Fruit fly (Drosophila melanogaster): ENCODE measurements around the gene GMF.

GMF gene

DNA sequence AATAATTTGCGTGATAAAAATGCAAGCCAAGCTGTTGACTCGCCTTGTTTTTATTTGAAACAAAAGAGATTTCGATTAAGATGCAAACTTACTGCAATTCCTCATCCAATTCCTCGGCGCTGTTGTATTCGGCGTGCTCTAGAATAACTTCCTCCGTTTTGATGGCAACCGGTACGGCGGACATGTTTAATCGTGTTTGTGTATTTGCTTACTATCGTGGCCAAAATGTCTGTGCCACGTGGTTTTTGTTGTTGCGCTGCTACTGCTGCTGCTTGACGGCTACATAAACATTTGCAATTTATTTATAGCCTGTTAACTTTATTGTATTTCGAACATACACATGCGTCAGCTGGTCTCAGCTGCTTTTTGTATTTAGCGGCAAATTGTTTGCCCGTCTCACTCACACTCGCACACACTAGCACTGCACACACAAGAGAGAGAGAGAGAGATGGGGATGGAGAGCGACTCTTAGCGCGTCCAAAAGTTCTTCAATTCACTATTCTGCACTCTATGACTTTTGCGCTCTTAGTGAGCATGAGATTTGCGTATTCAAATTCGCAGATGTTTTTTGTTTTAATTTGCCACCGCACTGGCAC lies 15.7 kb downstream of the GMF start:
- TF ChIP-seq D19A (tag; optimal IDR thresholded peaks at IDR 0.05) (no peak), pho (GFP tag; optimal IDR thresholded peaks at IDR 0.05) (no peak), Asciz (GFP tag; optimal IDR thresholded peaks at IDR 0.05) (no peak), fd96Cb (tag; optimal IDR thresholded peaks at IDR 0.05) (no peak), ftz-f1 (GFP tag; optimal IDR thresholded peaks at IDR 0.05) (no peak), Med (GFP tag) (peak; percentile 23), tll (GFP tag; optimal IDR thresholded peaks at IDR 0.05) (peak in 1 of 2 experiments; percentile 38), kay (GFP tag; optimal IDR thresholded peaks at IDR 0.05) (no peak), crol (GFP tag; IDR thresholded peaks at IDR 0.05) (no peak), abd-A (tag; optimal IDR thresholded peaks at IDR 0.05) (no peak), crp (GFP tag; optimal IDR thresholded peaks at IDR 0.05) (peak; percentile 61 to 82), CG30020 (tag; optimal IDR thresholded peaks at IDR 0.05) (no peak), fd64A (GFP tag; optimal IDR thresholded peaks at IDR 0.05) (peak; percentile 6), grn (GFP tag; optimal IDR thresholded peaks at IDR 0.05) (no peak), CG8478 (optimal IDR thresholded peaks at IDR 0.05) (peak; percentile 43), zf30C (GFP tag; optimal IDR thresholded peaks at IDR 0.05) (no peak), CG1233 (GFP tag; optimal IDR thresholded peaks at IDR 0.05) (no peak), CG1832 (GFP tag; optimal IDR thresholded peaks at IDR 0.05) (peak; percentile 85), kni (GFP tag; optimal IDR thresholded peaks at IDR 0.05) (peak; percentile 61), Adf1 (GFP tag; IDR thresholded peaks at IDR 0.05) (no peak), Doc3 (GFP tag; IDR thresholded peaks at IDR 0.05; ENCODE audit: partially characterized antibody) (no peak), otp (GFP tag; IDR thresholded peaks at IDR 0.05) (no peak), YL-1 (GFP tag; optimal IDR thresholded peaks at IDR 0.05) (peak; percentile 33), CG8359 (GFP tag; optimal IDR thresholded peaks at IDR 0.05; ENCODE audit: borderline replicate concordance) (peak; percentile 32), sr (GFP tag; IDR thresholded peaks at IDR 0.05) (no peak), Drgx (GFP tag; IDR thresholded peaks at IDR 0.05) (no peak), gsb-n (tag; optimal IDR thresholded peaks at IDR 0.05) (no peak), Hr3 (GFP tag; optimal IDR thresholded peaks at IDR 0.05) (no peak), klu (GFP tag; IDR thresholded peaks at IDR 0.05) (no peak), cg (GFP tag; optimal IDR thresholded peaks at IDR 0.05) (peak; percentile 73), Ravus (GFP tag; IDR thresholded peaks at IDR 0.05) (no peak), CG6272 (GFP tag; IDR thresholded peaks at IDR 0.05) (no peak), Dbx (GFP tag; IDR thresholded peaks at IDR 0.05) (no peak), Trl (optimal IDR thresholded peaks at IDR 0.05) (peak; percentile 62 to 74), Trl (GFP tag; optimal IDR thresholded peaks at IDR 0.05) (no peak), p53 (GFP tag; optimal IDR thresholded peaks at IDR 0.05) (peak; percentile 99), Sin3A (optimal IDR thresholded peaks at IDR 0.05) (no peak), seq (GFP tag; IDR thresholded peaks at IDR 0.05) (no peak), D (optimal IDR thresholded peaks at IDR 0.05) (peak; percentile 17), D (GFP tag; optimal IDR thresholded peaks at IDR 0.05) (no peak), ham (GFP tag; IDR thresholded peaks at IDR 0.05) (no peak)

DNA sequence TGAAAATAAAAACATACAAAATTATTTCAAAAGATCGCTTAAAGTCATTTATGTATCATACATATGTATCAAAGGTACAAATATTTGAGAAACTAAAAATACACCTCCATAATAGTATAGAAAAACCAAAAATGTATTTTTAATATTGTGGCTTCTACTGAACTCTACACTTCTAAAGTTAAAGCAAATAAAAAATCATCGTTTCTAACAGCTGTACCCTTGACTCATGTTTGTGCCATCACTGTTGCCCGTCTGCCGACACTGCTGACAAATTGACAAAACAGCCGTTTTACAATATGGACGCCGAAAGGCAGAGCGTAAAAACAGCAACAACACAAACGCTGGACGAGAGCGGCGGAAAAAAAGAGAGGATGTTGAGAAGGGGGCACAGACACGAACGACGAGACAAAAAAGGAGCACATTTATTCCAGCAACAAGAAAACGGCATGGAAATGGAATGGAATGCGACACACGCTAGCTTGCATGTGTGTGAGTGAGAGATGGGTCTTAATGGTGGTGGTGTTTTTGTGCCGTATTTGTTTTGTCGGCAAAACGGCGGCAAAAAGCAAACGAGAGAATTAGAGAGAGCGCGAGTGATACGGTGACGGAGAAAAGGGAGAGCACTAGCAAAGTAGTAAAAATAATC lies 16.3 kb downstream of the GMF start:
- TF ChIP-seq bbx (GFP tag; IDR thresholded peaks at IDR 0.05; ENCODE audit: partially characterized antibody) (no peak), Hey (tag; optimal IDR thresholded peaks at IDR 0.05) (peak; percentile 18), croc (GFP tag; conservative IDR thresholded peaks at IDR 0.05) (peak; percentile 66), fu2 (GFP tag; optimal IDR thresholded peaks at IDR 0.05) (peak; percentile 79), pnt (GFP tag; optimal IDR thresholded peaks at IDR 0.05) (peak; percentile 72), emc (GFP tag; optimal IDR thresholded peaks at IDR 0.05) (peak; percentile 61), BtbVII (GFP tag; optimal IDR thresholded peaks at IDR 0.05) (peak; percentile 69), cwo (GFP tag; optimal IDR thresholded peaks at IDR 0.05) (peak; percentile 86), mirr (GFP tag; optimal IDR thresholded peaks at IDR 0.05) (peak; percentile 75), chif (GFP tag; optimal IDR thresholded peaks at IDR 0.05) (peak; percentile 43 to 74), Dref (GFP tag; IDR thresholded peaks at IDR 0.05) (no peak), Dbx (GFP tag; IDR thresholded peaks at IDR 0.05) (no peak), ttk (GFP tag; IDR thresholded peaks at IDR 0.05) (no peak), maf-S (GFP tag; optimal IDR thresholded peaks at IDR 0.05) (peak; percentile 71)

Measured in whole organism, embryonic.